Fruit fly (Drosophila melanogaster): ENCODE data around the gene RhoGAP102A.
"Not testable (repeated sequence)": the region's sequence is repeated elsewhere in the genome, so short reads cannot be mapped to it uniquely, and the experiment has no call there.

RhoGAP102A gene

dm6 chr4:306431-307342 is 51.9 kb downstream of the RhoGAP102A start, which contains the start of gene Syt7:
Syt7 (minus strand) TSS chr4:306481.
- not testable (repeated sequence) for TF ChIP-seq CG17801 (GFP tag; optimal IDR thresholded peaks at IDR 0.05; ENCODE audit: partially characterized antibody)

dm6 chr4:307931-308330 is 53.1 kb downstream of the RhoGAP102A start, which contains the start of gene Rad23:
Rad23 (plus strand) TSS chr4:308093.
- peak; percentile 34 for TF ChIP-seq CG17801 (GFP tag; optimal IDR thresholded peaks at IDR 0.05; ENCODE audit: partially characterized antibody)

- no peak for TF ChIP-seq CG17801 (GFP tag; optimal IDR thresholded peaks at IDR 0.05; ENCODE audit: partially characterized antibody)
Measured at dm6 chr4:310670-311069, 55.9 kb downstream of the RhoGAP102A start.

- TF ChIP-seq CG17801 (GFP tag; optimal IDR thresholded peaks at IDR 0.05; ENCODE audit: partially characterized antibody) = peak; percentile 47
Measured at dm6 chr4:313696-314104, 58.9 kb downstream of the RhoGAP102A start, which contains the start of gene Zip102B. Zip102B (minus strand) TSS chr4:314087.

dm6 chr4:314672-315266 is 60.0 kb downstream of the RhoGAP102A start, which contains the start of gene Rnf11:
Rnf11 (plus strand) TSS chr4:314923.
- no peak for TF ChIP-seq CG17801 (GFP tag; optimal IDR thresholded peaks at IDR 0.05; ENCODE audit: partially characterized antibody)
